Worm (Caenorhabditis elegans): ENCODE results near the gene lir-1.

DNA sequence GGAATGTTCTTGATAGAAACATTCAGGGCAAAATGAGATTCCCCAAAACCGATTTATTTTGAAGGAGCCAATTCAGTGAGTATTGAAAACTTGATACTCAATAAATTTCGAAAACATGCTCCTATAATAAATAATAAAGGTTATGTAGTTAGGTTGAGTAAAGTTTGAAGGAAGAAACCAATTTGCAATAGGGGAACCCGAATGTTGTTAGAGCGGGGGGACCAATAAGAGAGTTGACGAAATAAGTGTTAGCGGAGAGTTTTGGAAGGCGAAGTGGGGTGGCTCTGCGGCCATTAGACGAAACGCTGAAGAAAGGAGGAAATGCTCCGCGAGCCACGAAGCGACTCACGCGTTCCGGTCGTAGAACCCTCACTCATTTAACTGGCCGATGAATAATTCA is 46.8 kb upstream of the lir-1 start:
- TF ChIP-seq tra-4 (tag; optimal IDR thresholded peaks at IDR 0.05) (no peak), ama-1 (optimal IDR thresholded peaks at IDR 0.05) (no peak), ets-7 (tag; optimal IDR thresholded peaks at IDR 0.05) (no peak), hnd-1 (tag; optimal IDR thresholded peaks at IDR 0.05) (no peak), ceh-13 (GFP tag; optimal IDR thresholded peaks at IDR 0.05) (no peak), hmg-4 (GFP tag; optimal IDR thresholded peaks at IDR 0.05) (no peak)
